Fruit fly (Drosophila melanogaster): Measurements from ENCODE around the gene porin.

dm6 chr2L:10845564-10845963 lies 5.1 kb downstream of the porin start, which contains the start of the genes CG17139 and CG17140:
- no peak for TF ChIP-seq CG16779 (tag; optimal IDR thresholded peaks at IDR 0.05)
- TF ChIP-seq acj6 (GFP tag; optimal IDR thresholded peaks at IDR 0.05): no peak
- no peak for TF ChIP-seq spab (GFP tag; optimal IDR thresholded peaks at IDR 0.05)
- no peak for TF ChIP-seq Ets21C (GFP tag; optimal IDR thresholded peaks at IDR 0.05)
- no peak for TF ChIP-seq ss (GFP tag; optimal IDR thresholded peaks at IDR 0.05)

All from whole organism, prepupa.